Worm (Caenorhabditis elegans) whole organism, young adult: Measurements from ENCODE around the gene T21B10.4.

Source experiments
- B0261.1 ChIP-seq: sonication (generic microtip); optimal IDR thresholded peaks from 2 replicates; lab custom pipeline; 2016; ENCODE audit warnings: mild to moderate bottlenecking, missing genetic modification characterization, moderate library complexity, missing compliant biosample characterization
- C06A6.2 ChIP-seq: fragments of 200-800 bp; sonication (Bioruptor generic); conservative IDR thresholded peaks from 2 replicates; pipeline ENCODE4 v1.3.6; 2022; ENCODE audit warnings: missing genetic modification characterization, missing compliant biosample characterization
- F23B12.7 ChIP-seq: sonication (generic microtip); optimal IDR thresholded peaks from 2 replicates; lab custom pipeline; 2017; ENCODE audit warnings: missing genetic modification characterization, mild to moderate bottlenecking, missing compliant biosample characterization, antibody characterized with exemption, moderate library complexity; ENCODE audit not compliant: insufficient read depth
- K11D2.4 ChIP-seq: fragments of 200-800 bp; sonication (Bioruptor generic); IDR thresholded peaks from 2 replicates; pipeline ENCODE4 v1.3.6; 2022; ENCODE audit warnings: missing genetic modification reagents, missing genetic modification characterization, missing compliant biosample characterization
- K12H6.12 ChIP-seq: fragments of 200-800 bp; sonication (Bioruptor generic); optimal IDR thresholded peaks from 2 replicates; lab custom pipeline; 2018; ENCODE audit warnings: mild to moderate bottlenecking, missing genetic modification characterization, missing compliant biosample characterization
- T07F8.4 ChIP-seq: sonication (generic microtip); optimal IDR thresholded peaks from 2 replicates; lab custom pipeline; 2016; ENCODE audit warnings: mild to moderate bottlenecking, missing genetic modification characterization, moderate library complexity, missing compliant biosample characterization
- Y53F4B.3 ChIP-seq: fragments of 200-800 bp; sonication (Bioruptor generic); IDR thresholded peaks from 2 replicates; pipeline ENCODE4 v1.3.6; 2022; ENCODE audit warnings: missing genetic modification reagents, missing genetic modification characterization, missing compliant biosample characterization
- Y53G8AR.9 ChIP-seq: fragments of 200-800 bp; sonication (Bioruptor generic); conservative IDR thresholded peaks from 2 replicates; pipeline ENCODE4 v1.3.6; 2022; ENCODE audit warnings: missing genetic modification reagents, missing genetic modification characterization, missing compliant biosample characterization
- Y56A3A.18 ChIP-seq: fragments of 200-800 bp; sonication (Bioruptor generic); IDR thresholded peaks from 2 replicates; pipeline ENCODE4 v1.3.6; 2022; ENCODE audit warnings: missing genetic modification reagents, missing genetic modification characterization, missing compliant biosample characterization
- Y95B8A.8 ChIP-seq: fragments of 200-800 bp; sonication (Bioruptor generic); IDR thresholded peaks from 2 replicates; pipeline ENCODE4 v1.3.6; 2022; ENCODE audit warnings: missing genetic modification reagents, missing genetic modification characterization, missing compliant biosample characterization
- ama-1 ChIP-seq, 3 experiments: fragments of 150-350 bp in 1 of 3; sonication (generic microtip) in 2 of 3; optimal IDR thresholded peaks; 2 replicates each; lab custom pipeline; 2014 to 2018; ENCODE audit warnings: missing biosample characterization in 2 of 3, missing genetic modification characterization in 2 of 3, missing genetic modification reagents in 2 of 3
- aptf-2 ChIP-seq: fragments of 200-800 bp; sonication (Bioruptor generic); conservative IDR thresholded peaks from 2 replicates; pipeline ENCODE4 v1.3.6; 2022; ENCODE audit warnings: missing genetic modification reagents, missing genetic modification characterization, missing compliant biosample characterization
- aptf-3 ChIP-seq: fragments of 200-800 bp; sonication (Bioruptor generic); IDR thresholded peaks from 2 replicates; pipeline ENCODE4 v1.3.6; 2022; ENCODE audit warnings: missing genetic modification characterization, missing compliant biosample characterization
- atf-7 ChIP-seq: sonication (generic microtip); optimal IDR thresholded peaks from 2 replicates; lab custom pipeline; 2017; ENCODE audit warnings: mild to moderate bottlenecking, missing genetic modification characterization, missing compliant biosample characterization
- athp-1 ChIP-seq: sonication (generic microtip); optimal IDR thresholded peaks from 2 replicates; lab custom pipeline; 2017; ENCODE audit warnings: mild to moderate bottlenecking, missing genetic modification characterization, missing compliant biosample characterization
- attf-5 ChIP-seq: fragments of 200-800 bp; sonication (Bioruptor generic); optimal IDR thresholded peaks from 2 replicates; lab custom pipeline; 2018; ENCODE audit warnings: mild to moderate bottlenecking, missing genetic modification characterization, missing compliant biosample characterization
- attf-6 ChIP-seq: fragments of 200-800 bp; sonication (Bioruptor generic); IDR thresholded peaks from 2 replicates; pipeline ENCODE4 v1.3.6; 2022; ENCODE audit warnings: missing genetic modification reagents, missing genetic modification characterization, missing compliant biosample characterization
- cebp-1 ChIP-seq, 2 experiments: fragments of 200-800 bp in 1 of 2; sonication (Bioruptor generic) in 1 of 2; sonication (generic microtip) in 1 of 2; IDR thresholded peaks in 1 of 2; optimal IDR thresholded peaks in 1 of 2; 2 replicates each; pipeline versions ENCODE4 v1.3.6 to Lab custom; 2017 to 2022; ENCODE audit warnings: missing compliant biosample characterization in 2 of 2, missing genetic modification characterization in 2 of 2, mild to moderate bottlenecking in 1 of 2, missing genetic modification reagents in 1 of 2, moderate library complexity in 1 of 2
- cebp-2 ChIP-seq: fragments of 200-800 bp; sonication (Bioruptor generic); IDR thresholded peaks from 2 replicates; pipeline ENCODE4 v1.3.6; 2022; ENCODE audit warnings: missing genetic modification characterization, missing compliant biosample characterization
- chd-7 ChIP-seq: sonication (generic microtip); optimal IDR thresholded peaks from 2 replicates; lab custom pipeline; 2016; ENCODE audit warnings: mild to moderate bottlenecking, missing genetic modification characterization, moderate library complexity, missing compliant biosample characterization
- die-1 ChIP-seq: sonication (generic microtip); optimal IDR thresholded peaks from 2 replicates; lab custom pipeline; 2016; ENCODE audit warnings: missing genotype, mild to moderate bottlenecking, missing genetic modification characterization, missing compliant biosample characterization
- dox-1 ChIP-seq: fragments of 200-800 bp; sonication (Bioruptor generic); IDR thresholded peaks from 2 replicates; pipeline ENCODE4 v1.3.6; 2022; ENCODE audit warnings: missing genetic modification reagents, missing genetic modification characterization, missing compliant biosample characterization
- dpff-1 ChIP-seq: sonication (generic microtip); optimal IDR thresholded peaks from 2 replicates; lab custom pipeline; 2017; ENCODE audit warnings: mild to moderate bottlenecking, missing genetic modification characterization, missing compliant biosample characterization
- dpl-1 ChIP-seq: fragments of 150-350 bp; optimal IDR thresholded peaks from 2 replicates; lab custom pipeline; 2014; ENCODE audit warnings: missing biosample characterization, missing genetic modification reagents, missing genetic modification characterization
- gei-17 ChIP-seq: fragments of 200-800 bp; sonication (Bioruptor generic); optimal IDR thresholded peaks from 2 replicates; lab custom pipeline; 2018; ENCODE audit warnings: mild to moderate bottlenecking, missing genetic modification characterization, missing compliant biosample characterization
- hlh-12 ChIP-seq: sonication (generic microtip); optimal IDR thresholded peaks from 2 replicates; lab custom pipeline; 2016; ENCODE audit warnings: missing genetic modification characterization, missing compliant biosample characterization
- hrde-1 ChIP-seq: sonication (generic microtip); optimal IDR thresholded peaks from 2 replicates; lab custom pipeline; 2016; ENCODE audit warnings: missing genetic modification characterization, mild to moderate bottlenecking, missing compliant biosample characterization, moderate library complexity, missing genotype, missing genetic modification reagents, borderline replicate concordance
- lag-1 ChIP-seq: fragments of 200-800 bp; sonication (Bioruptor generic); IDR thresholded peaks from 2 replicates; pipeline ENCODE4 v1.3.6; 2022; ENCODE audit warnings: missing genetic modification reagents, missing genetic modification characterization, missing compliant biosample characterization
- lir-1 ChIP-seq: fragments of 200-800 bp; sonication (Bioruptor generic); conservative IDR thresholded peaks from 2 replicates; pipeline ENCODE4 v1.3.6; 2022; ENCODE audit warnings: missing genetic modification reagents, missing genetic modification characterization, missing compliant biosample characterization
- madf-6 ChIP-seq: fragments of 200-800 bp; sonication (Bioruptor generic); IDR thresholded peaks from 2 replicates; pipeline ENCODE4 v1.3.6; 2022; ENCODE audit warnings: missing genetic modification reagents, missing genetic modification characterization, missing compliant biosample characterization
- mxl-1 ChIP-seq: sonication (generic microtip); optimal IDR thresholded peaks from 2 replicates; lab custom pipeline; 2016; ENCODE audit warnings: missing genetic modification characterization, missing compliant biosample characterization
- nfya-2 ChIP-seq: fragments of 200-800 bp; sonication (Bioruptor generic); IDR thresholded peaks from 2 replicates; pipeline ENCODE4 v1.3.6; 2022; ENCODE audit warnings: missing genetic modification reagents, missing genetic modification characterization, missing compliant biosample characterization
- nhr-179 ChIP-seq: sonication (generic microtip); optimal IDR thresholded peaks from 2 replicates; lab custom pipeline; 2016; ENCODE audit warnings: mild to moderate bottlenecking, missing genetic modification characterization, missing compliant biosample characterization
- nhr-80 ChIP-seq: sonication (generic microtip); optimal IDR thresholded peaks from 2 replicates; lab custom pipeline; 2016; ENCODE audit warnings: missing genetic modification characterization, missing compliant biosample characterization
- pbrm-1 ChIP-seq: fragments of 200-800 bp; sonication (Bioruptor generic); IDR thresholded peaks from 2 replicates; pipeline ENCODE4 v1.3.6; 2022; ENCODE audit warnings: missing genetic modification reagents, missing genetic modification characterization, missing compliant biosample characterization
- sdz-38 ChIP-seq: sonication (generic microtip); optimal IDR thresholded peaks from 2 replicates; lab custom pipeline; 2016; ENCODE audit warnings: missing genotype, missing genetic modification characterization, missing compliant biosample characterization
- sptf-2 ChIP-seq: fragments of 200-800 bp; sonication (Bioruptor generic); optimal IDR thresholded peaks from 2 replicates; lab custom pipeline; 2018; ENCODE audit warnings: mild to moderate bottlenecking, missing genetic modification characterization, missing compliant biosample characterization
- tbp1 ChIP-seq: fragments of 200-800 bp; sonication (Bioruptor generic); optimal IDR thresholded peaks from 2 replicates; lab custom pipeline; 2018; ENCODE audit warnings: mild to moderate bottlenecking, missing genetic modification characterization, missing compliant biosample characterization
- tlf-1 ChIP-seq: fragments of 200-800 bp; sonication (Bioruptor generic); optimal IDR thresholded peaks from 2 replicates; lab custom pipeline; 2018; ENCODE audit warnings: mild to moderate bottlenecking, missing genetic modification characterization, missing compliant biosample characterization
- unc-130 ChIP-seq: sonication (generic microtip); optimal IDR thresholded peaks from 2 replicates; lab custom pipeline; 2016; ENCODE audit warnings: missing genetic modification reagents, missing genetic modification characterization, missing compliant biosample characterization
- unc-62 ChIP-seq: fragments of 150-350 bp; optimal IDR thresholded peaks from 2 replicates; lab custom pipeline; 2014; ENCODE audit warnings: missing biosample characterization, missing genetic modification reagents, missing genetic modification characterization
- zim-3 ChIP-seq: sonication (generic microtip); optimal IDR thresholded peaks from 2 replicates; lab custom pipeline; 2017; ENCODE audit warnings: mild to moderate bottlenecking, missing genetic modification characterization, moderate library complexity, missing compliant biosample characterization
- ztf-18 ChIP-seq: sonication (generic microtip); optimal IDR thresholded peaks from 2 replicates; lab custom pipeline; 2016; ENCODE audit warnings: missing genotype, mild to moderate bottlenecking, missing genetic modification characterization, missing compliant biosample characterization
- ztf-22 ChIP-seq: fragments of 200-800 bp; sonication (Bioruptor generic); optimal IDR thresholded peaks from 2 replicates; lab custom pipeline; 2018; ENCODE audit warnings: mild to moderate bottlenecking, missing genetic modification characterization, moderate library complexity, missing compliant biosample characterization
- ztf-25 ChIP-seq: fragments of 200-800 bp; sonication (Bioruptor generic); IDR thresholded peaks from 2 replicates; pipeline ENCODE4 v1.3.6; 2022; ENCODE audit warnings: missing genetic modification reagents, missing genetic modification characterization, missing compliant biosample characterization
- ztf-28 ChIP-seq: fragments of 200-800 bp; sonication (Bioruptor generic); IDR thresholded peaks from 2 replicates; pipeline ENCODE4 v1.3.6; 2022; ENCODE audit warnings: missing genetic modification reagents, missing genetic modification characterization, missing compliant biosample characterization

T21B10.4 gene

ce11 chrII:8938907-8939622, 1.6 kb upstream of the T21B10.4 start (continued):
- no peak for TF ChIP-seq aptf-2 (GFP tag; lab: Robert Waterston, UW)
- TF ChIP-seq aptf-3 (GFP tag; lab: Robert Waterston, UW), result no peak
- TF ChIP-seq attf-5 (GFP tag; lab: Kevin White, UChicago), result no peak
- TF ChIP-seq sptf-2, result no peak
- peak; percentile 30 for TF ChIP-seq tbp1 (GFP tag; lab: Kevin White, UChicago)
- peak; percentile 12 for TF ChIP-seq atf-7 (tag; lab: Kevin White, UChicago)
- TF ChIP-seq nfya-2 (GFP tag; lab: Robert Waterston, UW), result no peak
- TF ChIP-seq tlf-1 (GFP tag; lab: Kevin White, UChicago), result no peak
- TF ChIP-seq hlh-12 (tag; lab: Kevin White, UChicago), result no peak
- no peak for TF ChIP-seq ztf-18
- TF ChIP-seq C06A6.2 (GFP tag; lab: Robert Waterston, UW), result no peak
- no peak for TF ChIP-seq ztf-28 (GFP tag; lab: Robert Waterston, UW)
- no peak for TF ChIP-seq dpl-1 (GFP tag; lab: Kevin White, UChicago)
- TF ChIP-seq lag-1 (GFP tag; lab: Robert Waterston, UW), result no peak
- no peak for TF ChIP-seq K11D2.4 (GFP tag; lab: Robert Waterston, UW)
- TF ChIP-seq hrde-1 (tag; lab: Kevin White, UChicago), result peak; percentile 84
- TF ChIP-seq sdz-38 (tag; lab: Kevin White, UChicago), result no peak
- TF ChIP-seq Y95B8A.8 (GFP tag; lab: Robert Waterston, UW), result peak; percentile 80
- no peak for TF ChIP-seq unc-62
- no peak for TF ChIP-seq nhr-80 (tag; lab: Kevin White, UChicago)
- TF ChIP-seq cebp-1 (GFP tag; IDR thresholded peaks at IDR 0.05; lab: Robert Waterston, UW), result no peak
- peak; percentile 31 for TF ChIP-seq cebp-1 (tag; optimal IDR thresholded peaks at IDR 0.05; lab: Kevin White, UChicago)
- no peak for TF ChIP-seq B0261.1 (tag; lab: Kevin White, UChicago)
- TF ChIP-seq unc-130 (GFP tag; lab: Kevin White, UChicago), result peak; percentile 32
- no peak for TF ChIP-seq Y53F4B.3
- TF ChIP-seq T07F8.4, result no peak
- TF ChIP-seq athp-1 (tag; lab: Kevin White, UChicago), result peak; percentile 69
- TF ChIP-seq lir-1 (GFP tag; lab: Robert Waterston, UW), result no peak
- no peak for TF ChIP-seq gei-17
- TF ChIP-seq F23B12.7 (tag; lab: Kevin White, UChicago), result no peak
- peak; percentile 62 for TF ChIP-seq madf-6 (GFP tag; lab: Robert Waterston, UW)
- TF ChIP-seq attf-6 (GFP tag; lab: Robert Waterston, UW), result 0 out of 2 replicates have a peak, but pooled peaks have one; percentile 17
- TF ChIP-seq die-1, result no peak
- no peak for TF ChIP-seq ztf-25
- no peak for TF ChIP-seq cebp-2
- no peak for TF ChIP-seq ztf-22
- TF ChIP-seq K12H6.12, result no peak
- no peak for TF ChIP-seq zim-3
- peak; percentile 68; the same call in 1 of the 2 replicates for TF ChIP-seq Y56A3A.18 (GFP tag; lab: Robert Waterston, UW)
- TF ChIP-seq Y53G8AR.9, result 0 out of 2 replicates have a peak, but pooled peaks have one; percentile 56
- no peak for TF ChIP-seq dox-1
- no peak for TF ChIP-seq nhr-179
- no peak for TF ChIP-seq pbrm-1 (GFP tag; lab: Robert Waterston, UW)
- peak; percentile 43 for TF ChIP-seq dpff-1
- TF ChIP-seq ama-1 (optimal IDR thresholded peaks at IDR 0.05; lab: Kevin White, UChicago), result no peak
- peak in 1 of 2 experiments; percentile 57 for TF ChIP-seq ama-1 (GFP tag; optimal IDR thresholded peaks at IDR 0.05; lab: Kevin White, UChicago)
- no peak for TF ChIP-seq mxl-1
- peak; percentile 17 for TF ChIP-seq chd-7
